Worm (Caenorhabditis elegans) whole organism, midembryonic: ENCODE data around the gene T05C12.11.

Experiments used
- T22C8.4 ChIP-seq: fragments of 200-800 bp; sonication (Bioruptor generic); IDR thresholded peaks from 2 replicates; pipeline ENCODE4 v1.3.6; 2022; ENCODE audit warnings: missing genetic modification characterization, missing compliant biosample characterization
- cog-1 ChIP-seq: sonication (generic microtip); optimal IDR thresholded peaks from 2 replicates; lab custom pipeline; 2016; ENCODE audit warnings: missing genetic modification characterization, missing compliant biosample characterization
- flt-1 ChIP-seq: fragments of 200-800 bp; sonication (Bioruptor generic); IDR thresholded peaks from 2 replicates; pipeline ENCODE4 v1.3.6; 2022; ENCODE audit warnings: missing genetic modification characterization, missing compliant biosample characterization
- klf-2 ChIP-seq: fragments of 200-800 bp; sonication (Bioruptor generic); conservative IDR thresholded peaks from 2 replicates; pipeline ENCODE4 v1.3.6; 2022; ENCODE audit warnings: missing genetic modification reagents, missing genetic modification characterization, missing compliant biosample characterization
- med-1 ChIP-seq: sonication (generic microtip); optimal IDR thresholded peaks from 2 replicates; lab custom pipeline; 2017; ENCODE audit warnings: missing genetic modification characterization, mild to moderate bottlenecking, missing compliant biosample characterization, antibody characterized with exemption, missing genetic modification reagents; ENCODE audit not compliant: insufficient read depth
- ref-1 ChIP-seq: fragments of 200-800 bp; sonication (Bioruptor generic); conservative IDR thresholded peaks from 2 replicates; pipeline ENCODE4 v1.3.6; 2022; ENCODE audit warnings: missing genetic modification reagents, missing genetic modification characterization, missing compliant biosample characterization
- tab-1 ChIP-seq: fragments of 200-800 bp; sonication (Bioruptor generic); IDR thresholded peaks from 2 replicates; pipeline ENCODE4 v1.3.6; 2022; ENCODE audit warnings: missing genetic modification characterization, missing compliant biosample characterization
- ztf-23 ChIP-seq: fragments of 200-800 bp; sonication (Bioruptor generic); IDR thresholded peaks from 2 replicates; pipeline ENCODE4 v1.3.6; 2022; ENCODE audit warnings: missing genetic modification reagents, missing genetic modification characterization, missing compliant biosample characterization
- ztf-29 ChIP-seq: fragments of 200-800 bp; sonication (Bioruptor generic); IDR thresholded peaks from 2 replicates; pipeline ENCODE4 v1.3.6; 2022; ENCODE audit warnings: missing genetic modification reagents, missing genetic modification characterization, missing compliant biosample characterization

Gene T05C12.11

ce11 chrII:8174148-8174547 is 3.9 kb upstream of the T05C12.11 start:
- TF ChIP-seq T22C8.4, result no peak
- no peak for TF ChIP-seq med-1 (GFP tag; lab: Kevin White, UChicago)
- TF ChIP-seq flt-1, result no peak

ce11 chrII:8173449-8173848 is 3.2 kb upstream of the T05C12.11 start, which contains the start of the genes decr-1.3 and T05C12.1:
Gene decr-1.3, minus strand, starts transcription at chrII:8173549.
Gene T05C12.1, plus strand, starts transcription at chrII:8173680.
- TF ChIP-seq med-1 (GFP tag; lab: Kevin White, UChicago) (no peak), T22C8.4 (no peak), flt-1 (no peak)

ce11 chrII:8169283-8169682 is 991 bp downstream of the T05C12.11 start, which contains the start of gene T05C12.15:
Gene T05C12.15, plus strand, starts transcription at chrII:8169583.
- TF ChIP-seq flt-1 (no peak), ztf-29 (GFP tag; lab: Robert Waterston, UW) (no peak), med-1 (GFP tag; lab: Kevin White, UChicago) (no peak), cog-1 (tag; lab: Kevin White, UChicago) (no peak), ztf-23 (GFP tag; lab: Robert Waterston, UW) (no peak)

DNA sequence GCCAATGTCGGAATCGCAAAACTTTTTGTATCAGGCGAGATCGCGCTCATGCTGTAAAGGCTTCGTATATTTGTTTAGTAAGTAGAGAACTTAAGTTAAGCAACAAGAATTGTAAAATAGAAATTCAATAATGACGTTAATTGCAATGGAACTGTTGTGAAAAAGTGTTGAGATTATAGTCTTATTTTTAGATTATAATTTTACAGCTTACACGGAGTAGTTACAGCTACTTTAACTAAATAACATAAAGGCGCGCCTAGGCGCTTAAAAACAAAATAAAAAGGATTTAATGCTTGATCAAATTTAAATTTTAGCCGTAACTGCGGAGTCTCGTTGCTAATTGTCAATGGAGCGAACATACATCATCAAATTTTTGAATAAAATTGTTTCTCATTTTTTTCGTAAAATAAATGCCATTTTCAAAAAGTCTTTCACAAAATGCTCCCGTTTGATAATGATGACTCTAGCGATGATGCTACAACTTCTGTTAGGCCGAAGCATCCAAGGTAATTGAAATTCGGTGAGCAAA is 8.1 kb downstream of the T05C12.11 start, which contains the start of the genes emb-27 and rrf-3:
Gene emb-27 (minus strand): TSS at position 51 of the 529 bp plus-strand sequence.
Gene rrf-3 (plus strand): TSS at position 346 of the 529 bp plus-strand sequence.
- TF ChIP-seq T22C8.4 (no peak), ztf-23 (GFP tag; lab: Robert Waterston, UW) (no peak), flt-1 (no peak), tab-1 (GFP tag; lab: Robert Waterston, UW) (no peak), cog-1 (tag; lab: Kevin White, UChicago) (no peak)

DNA sequence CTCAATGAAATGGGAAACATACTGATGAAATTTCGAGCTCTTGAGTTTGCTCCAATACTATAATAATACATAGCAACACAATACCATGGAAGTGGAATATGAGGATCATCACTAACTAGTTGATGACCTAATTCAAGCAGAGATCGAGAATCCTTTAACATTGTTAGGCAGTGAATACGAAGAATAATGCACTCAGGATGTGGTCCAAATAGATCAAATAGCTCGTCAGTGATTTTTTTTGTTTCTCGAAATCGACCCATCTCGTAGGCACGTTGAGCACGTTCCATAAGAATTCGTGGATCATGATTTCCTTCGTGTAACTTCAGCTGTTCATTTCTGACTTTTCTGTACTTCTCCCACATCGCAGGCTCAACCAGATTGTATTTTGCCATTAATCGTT is 9.4 kb downstream of the T05C12.11 start:
- TF ChIP-seq flt-1 (no peak), T22C8.4 (no peak), cog-1 (tag; lab: Kevin White, UChicago) (no peak), ztf-29 (GFP tag; lab: Robert Waterston, UW) (no peak), klf-2 (GFP tag; lab: Robert Waterston, UW) (no peak), ztf-23 (GFP tag; lab: Robert Waterston, UW) (no peak), med-1 (GFP tag; lab: Kevin White, UChicago) (no peak), tab-1 (GFP tag; lab: Robert Waterston, UW) (no peak), ref-1 (no peak)

DNA sequence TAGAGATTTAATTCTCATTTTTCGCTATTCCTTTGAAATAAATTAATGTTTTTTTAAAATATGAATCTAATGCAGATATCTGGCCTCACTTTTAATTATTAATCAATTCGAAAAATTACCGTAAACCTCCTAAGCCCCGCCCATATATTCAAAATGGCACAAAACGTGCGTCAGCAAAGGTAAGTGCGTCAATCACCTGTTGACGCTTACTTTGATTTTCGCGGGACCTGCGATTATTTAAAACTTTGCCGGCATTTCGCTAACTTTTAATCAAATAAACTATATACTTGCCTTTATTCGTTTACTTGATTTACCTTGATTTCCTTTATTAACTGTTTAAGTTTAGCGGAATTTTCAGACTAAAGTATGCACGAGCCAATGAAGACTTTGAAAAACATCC is 12.3 kb downstream of the T05C12.11 start, which contains the start of gene pch-2:
Gene pch-2 (plus strand): TSS at position 359 of the 400 bp plus-strand sequence.
- no peak for TF ChIP-seq ref-1
- no peak for TF ChIP-seq tab-1 (GFP tag; lab: Robert Waterston, UW)
- no peak for TF ChIP-seq ztf-23 (GFP tag; lab: Robert Waterston, UW)
- no peak for TF ChIP-seq T22C8.4
- TF ChIP-seq klf-2 (GFP tag; lab: Robert Waterston, UW), result no peak
- no peak for TF ChIP-seq med-1 (GFP tag; lab: Kevin White, UChicago)
- no peak for TF ChIP-seq cog-1 (tag; lab: Kevin White, UChicago)
- no peak for TF ChIP-seq flt-1

ce11 chrII:8156845-8157373 is 13.4 kb downstream of the T05C12.11 start, which contains the start of the genes tub-1 and tmem-138:
Gene tub-1, minus strand, starts transcription at chrII:8156945.
Gene tmem-138, plus strand, starts transcription at chrII:8157323.
- TF ChIP-seq flt-1 (no peak), ztf-23 (GFP tag; lab: Robert Waterston, UW) (no peak), ztf-29 (GFP tag; lab: Robert Waterston, UW) (no peak), med-1 (GFP tag; lab: Kevin White, UChicago) (no peak), tab-1 (GFP tag; lab: Robert Waterston, UW) (no peak), T22C8.4 (no peak)

DNA sequence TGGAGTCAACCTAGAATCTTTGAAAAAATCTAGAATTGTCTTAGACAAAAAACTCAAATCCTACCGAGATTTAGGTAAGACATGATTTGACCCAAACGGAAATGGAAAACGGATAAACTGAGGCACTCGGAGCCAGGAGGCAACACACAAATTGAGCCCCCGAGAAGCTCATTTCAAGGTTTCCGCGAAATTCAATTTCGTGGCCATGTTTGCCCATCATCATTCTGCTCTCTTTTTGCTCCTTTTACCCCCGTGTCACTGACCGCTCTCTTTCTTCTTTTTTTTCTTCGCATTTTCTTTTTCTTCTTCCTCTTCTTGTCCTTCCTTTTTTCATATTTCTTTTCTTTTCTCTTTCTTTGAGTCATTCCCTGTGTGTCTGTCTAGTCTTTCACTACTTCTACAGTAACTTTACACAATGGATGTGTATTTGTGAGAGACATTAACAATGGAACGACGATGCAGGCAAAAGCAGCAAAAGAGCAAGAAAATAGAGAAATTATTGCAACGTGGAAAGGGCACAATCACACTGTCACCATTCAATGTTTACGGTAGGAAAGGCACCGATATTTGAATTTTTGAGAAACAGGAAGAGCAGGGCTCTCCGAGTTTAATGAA is 17.5 kb downstream of the T05C12.11 start:
- TF ChIP-seq ztf-23 (GFP tag; lab: Robert Waterston, UW) (no peak), cog-1 (tag; lab: Kevin White, UChicago) (no peak), flt-1 (no peak), ztf-29 (GFP tag; lab: Robert Waterston, UW) (no peak), klf-2 (GFP tag; lab: Robert Waterston, UW) (no peak), med-1 (GFP tag; lab: Kevin White, UChicago) (no peak), T22C8.4 (no peak), ref-1 (no peak), tab-1 (GFP tag; lab: Robert Waterston, UW) (no peak)

DNA sequence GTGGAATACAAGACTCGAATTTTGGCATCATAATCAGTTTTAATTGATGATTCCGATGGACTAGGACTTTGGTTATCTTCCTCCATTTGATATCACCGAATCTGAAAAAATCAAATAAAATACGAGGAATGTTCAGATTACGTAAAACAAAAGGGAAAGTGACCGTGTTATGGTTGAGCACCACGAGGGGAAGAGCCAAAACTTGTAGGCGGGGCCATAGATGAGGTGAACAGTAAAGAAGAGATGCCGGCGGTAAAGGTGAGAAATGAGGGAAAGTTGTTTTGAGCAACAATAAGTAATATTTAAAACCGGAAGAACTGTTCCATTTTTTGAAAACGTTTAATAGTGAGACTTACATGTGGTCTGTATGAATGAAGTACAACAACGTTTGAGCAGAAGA is 20.3 kb downstream of the T05C12.11 start, which contains the start of gene F10B5.3:
Gene F10B5.3 (minus strand): TSS at position 101 of the 400 bp plus-strand sequence.
- TF ChIP-seq flt-1, result no peak

DNA sequence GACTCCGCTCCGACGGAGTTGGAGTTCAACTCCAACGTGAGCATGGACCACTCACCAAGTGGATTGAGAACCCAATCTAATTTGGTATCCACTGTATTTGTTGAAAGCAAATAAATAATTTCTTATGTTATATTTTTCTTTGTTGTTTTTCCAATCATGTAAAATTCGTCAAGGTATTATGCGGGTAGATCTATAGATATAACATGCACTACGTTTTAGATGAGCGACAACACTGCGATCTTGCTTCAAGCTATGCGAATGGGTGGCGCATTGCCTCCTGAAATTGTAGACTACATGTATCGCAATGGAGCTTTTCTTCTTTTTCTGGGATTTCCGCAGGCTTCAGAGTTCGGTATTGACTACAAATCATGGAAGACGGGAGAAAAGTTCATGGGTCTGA is 25.7 kb downstream of the T05C12.11 start, which contains the start of gene F10B5.2:
Gene F10B5.2 (plus strand): TSS at position 220 of the 400 bp plus-strand sequence.
- no peak for TF ChIP-seq ztf-29 (GFP tag; lab: Robert Waterston, UW)
- no peak for TF ChIP-seq med-1 (GFP tag; lab: Kevin White, UChicago)
- TF ChIP-seq ref-1, result no peak
- no peak for TF ChIP-seq T22C8.4
